Worm (Caenorhabditis elegans): ENCODE measurements around the gene ZK856.14.

DNA sequence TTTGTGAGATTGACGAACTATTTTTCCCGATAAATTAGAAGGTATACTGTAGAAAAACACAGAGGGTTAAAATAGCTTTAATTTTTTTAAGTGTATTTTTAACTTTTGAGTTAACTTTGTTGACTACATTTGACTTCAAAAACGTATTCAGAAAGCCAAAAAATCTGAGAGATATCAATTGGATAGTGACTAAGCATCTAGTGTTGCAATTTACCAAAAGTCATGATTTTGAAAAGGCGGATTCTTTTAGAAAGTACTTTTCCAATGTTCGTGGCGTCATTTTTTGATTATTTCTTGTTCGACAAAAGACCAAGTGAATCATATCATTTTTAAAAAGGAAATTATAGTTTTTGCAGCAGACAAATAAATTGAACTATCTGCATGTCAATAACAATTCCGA, 48.0 kb upstream of the ZK856.14 start:
- no peak for TF ChIP-seq nhr-11 (tag; optimal IDR thresholded peaks at IDR 0.05)
- no peak for TF ChIP-seq ama-1 (optimal IDR thresholded peaks at IDR 0.05)
- no peak for TF ChIP-seq mab-5 (tag; optimal IDR thresholded peaks at IDR 0.05)
- TF ChIP-seq blmp-1 (tag; optimal IDR thresholded peaks at IDR 0.05; ENCODE audit: insufficient read depth) = no peak
- TF ChIP-seq nhr-237 (tag; optimal IDR thresholded peaks at IDR 0.05) = peak; percentile 8
- peak in 1 of 2 experiments; percentile 40 for TF ChIP-seq lsy-2 (tag; optimal IDR thresholded peaks at IDR 0.05)

Measured in whole organism, L2 larva.